Fruit fly (Drosophila melanogaster) whole organism: Measurements from ENCODE around the gene MtnF.

Experiments used
- CG8478 ChIP-seq: fragments of >200 bp; optimal IDR thresholded peaks from 2 replicates; lab custom pipeline; 2018; ENCODE audit warnings: inconsistent platforms
- Dll ChIP-seq: fragments of >200 bp; optimal IDR thresholded peaks from 2 replicates; lab custom pipeline; 2017
- EcR ChIP-seq, 2 experiments: fragments of >200 bp; optimal IDR thresholded peaks; 2 replicates each; lab custom pipeline; 2017; ENCODE audit warnings: missing biosample characterization in 2 of 2, missing genetic modification characterization in 2 of 2, missing genetic modification reagents in 2 of 2
- pan ChIP-seq: fragments of >200 bp; optimal IDR thresholded peaks from 2 replicates; lab custom pipeline; 2017
- psq ChIP-seq: fragments of >200 bp; optimal IDR thresholded peaks from 2 replicates; lab custom pipeline; 2017
- usp ChIP-seq: fragments of >200 bp; optimal IDR thresholded peaks from 2 replicates; lab custom pipeline; 2017; ENCODE audit warnings: missing biosample characterization, missing genetic modification characterization, mixed read lengths

DNA sequence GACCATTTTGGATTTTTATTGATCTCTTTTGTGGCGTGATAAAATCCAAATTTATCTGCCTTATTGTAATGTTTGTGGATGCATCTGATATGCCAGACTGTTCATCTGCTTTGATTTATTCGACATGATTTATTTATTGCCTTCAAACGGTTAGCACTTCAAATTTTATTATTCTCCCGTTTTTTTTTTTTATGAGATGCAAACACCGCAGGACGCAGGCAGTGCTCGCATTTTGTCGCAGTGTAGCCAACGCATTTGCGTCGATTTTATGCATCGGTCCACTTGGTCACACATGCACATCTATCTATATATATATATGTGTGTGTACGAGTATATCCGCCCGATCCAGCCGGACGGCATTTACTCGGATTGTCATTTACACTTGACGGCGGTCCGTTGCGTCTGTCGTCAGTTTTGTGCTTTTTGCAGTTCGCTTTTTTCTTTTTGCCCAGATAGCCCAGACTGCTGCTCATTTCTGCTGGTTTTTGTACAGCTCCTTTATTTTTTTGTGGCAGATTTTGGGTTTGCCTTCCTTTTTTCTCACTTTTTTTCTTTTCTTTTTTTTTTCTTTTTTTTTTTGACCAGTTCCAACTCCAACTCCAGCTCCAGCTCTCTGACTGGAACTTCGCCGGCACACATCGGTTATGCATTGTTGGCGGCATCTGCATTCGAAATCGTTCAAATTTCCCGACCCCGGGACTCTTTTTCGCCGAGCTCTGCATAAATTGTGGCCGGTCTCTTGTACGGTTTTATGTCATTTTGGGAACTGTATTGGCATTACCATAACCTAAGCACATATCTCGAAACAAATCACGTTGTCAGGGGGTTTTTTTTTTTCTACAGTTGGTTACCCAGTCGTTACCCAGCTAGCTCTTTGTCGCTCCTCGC is 20.9 kb downstream of the MtnF start:
- TF ChIP-seq EcR (GFP tag; optimal IDR thresholded peaks at IDR 0.05; lab: Kevin White, UChicago) (no peak), psq (no peak), usp (GFP tag; lab: Kevin White, UChicago) (no peak), CG8478 (no peak), pan (lab: Kevin White, UChicago) (no peak), Dll (no peak)
